Fruit fly (Drosophila melanogaster) whole organism, embryonic: ENCODE results near the gene asun.

Experiments used
- Atf6 ChIP-seq: fragments of 200-800 bp; sonication (Bioruptor generic); IDR thresholded peaks from 2 replicates; pipeline ENCODE4 v1.3.6; 2022; ENCODE audit warnings: missing biosample characterization, missing genetic modification characterization
- CG10565 ChIP-seq: fragments of 200-800 bp; sonication (Bioruptor generic); optimal IDR thresholded peaks from 3 replicates; lab custom pipeline; 2016; ENCODE audit warnings: missing biosample characterization, mild to moderate bottlenecking, missing genetic modification characterization
- CG13424 ChIP-seq: fragments of 200-800 bp; sonication (Bioruptor generic); optimal IDR thresholded peaks from 2 replicates; lab custom pipeline; 2019; ENCODE audit warnings: missing biosample characterization, mild to moderate bottlenecking, missing genetic modification characterization, moderate library complexity
- CG14014 ChIP-seq: fragments of 200-800 bp; sonication (Bioruptor generic); IDR thresholded peaks from 2 replicates; pipeline ENCODE4 v1.3.6; 2022; ENCODE audit warnings: missing biosample characterization, missing genetic modification characterization
- CG15011 ChIP-seq: fragments of 200-800 bp; sonication (Bioruptor generic); optimal IDR thresholded peaks from 3 replicates; lab custom pipeline; 2018; ENCODE audit warnings: missing biosample characterization, mild to moderate bottlenecking, missing genetic modification characterization
- CG15269 ChIP-seq: fragments of 200-800 bp; sonication (Bioruptor generic); optimal IDR thresholded peaks from 2 replicates; lab custom pipeline; 2018; ENCODE audit warnings: missing biosample characterization, mild to moderate bottlenecking, missing genetic modification characterization, moderate library complexity
- CG15696 ChIP-seq: fragments of 200-800 bp; sonication (Bioruptor generic); optimal IDR thresholded peaks from 2 replicates; lab custom pipeline; 2019; ENCODE audit warnings: missing biosample characterization, mild to moderate bottlenecking, missing genetic modification characterization, moderate library complexity
- CG18262 ChIP-seq: fragments of 200-800 bp; optimal IDR thresholded peaks from 3 replicates; lab custom pipeline; 2019; ENCODE audit warnings: missing biosample characterization, mild to moderate bottlenecking, missing genetic modification characterization, moderate library complexity
- CG18476 ChIP-seq: fragments of 200-800 bp; sonication (Bioruptor generic); optimal IDR thresholded peaks from 2 replicates; lab custom pipeline; 2016; ENCODE audit warnings: missing biosample characterization, mild to moderate bottlenecking, missing genetic modification characterization
- CG18599 ChIP-seq: fragments of 200-800 bp; sonication (Bioruptor generic); optimal IDR thresholded peaks from 3 replicates; lab custom pipeline; 2017; ENCODE audit warnings: missing biosample characterization, missing genetic modification characterization, mild to moderate bottlenecking, moderate library complexity, missing genetic modification reagents
- CG2712 ChIP-seq: fragments of 200-800 bp; optimal IDR thresholded peaks from 3 replicates; lab custom pipeline; 2019; ENCODE audit warnings: missing biosample characterization, mild to moderate bottlenecking, missing genetic modification characterization, moderate library complexity
- CG2875 ChIP-seq: fragments of 200-800 bp; sonication (Bioruptor generic); optimal IDR thresholded peaks from 2 replicates; lab custom pipeline; 2017; ENCODE audit warnings: missing biosample characterization, mild to moderate bottlenecking, missing genetic modification characterization, missing genetic modification reagents
- CG30403 ChIP-seq: fragments of 200-800 bp; sonication (Bioruptor generic); optimal IDR thresholded peaks from 3 replicates; lab custom pipeline; 2016; ENCODE audit warnings: missing biosample characterization, missing genetic modification characterization
- CG31365 ChIP-seq: fragments of 200-800 bp; sonication (Bioruptor generic); optimal IDR thresholded peaks from 2 replicates; lab custom pipeline; 2018; ENCODE audit warnings: missing biosample characterization, mild to moderate bottlenecking, missing genetic modification characterization
- CG34224 ChIP-seq: fragments of 200-800 bp; sonication (Bioruptor generic); IDR thresholded peaks from 3 replicates; pipeline ENCODE4 v1.3.6; 2022; ENCODE audit warnings: missing biosample characterization, missing genetic modification characterization; ENCODE audit not compliant: partially characterized antibody
- CG4424 ChIP-seq: fragments of 200-800 bp; sonication (Bioruptor generic); optimal IDR thresholded peaks from 3 replicates; lab custom pipeline; 2016; ENCODE audit warnings: missing biosample characterization, missing genetic modification characterization
- CG4854 ChIP-seq: fragments of 200-800 bp; sonication (Bioruptor generic); optimal IDR thresholded peaks from 2 replicates; lab custom pipeline; 2016; ENCODE audit warnings: missing biosample characterization, missing genetic modification characterization, inconsistent platforms
- CG6254 ChIP-seq: fragments of 200-800 bp; sonication (Bioruptor generic); optimal IDR thresholded peaks from 3 replicates; lab custom pipeline; 2017; ENCODE audit warnings: mild to moderate bottlenecking, missing biosample characterization, missing genetic modification reagents, missing genetic modification characterization
- CG7745 ChIP-seq: fragments of 200-800 bp; sonication (Bioruptor generic); optimal IDR thresholded peaks from 2 replicates; lab custom pipeline; 2018; ENCODE audit warnings: missing biosample characterization, mild to moderate bottlenecking, missing genetic modification characterization, moderate library complexity
- CG9437 ChIP-seq: fragments of 200-800 bp; sonication (Bioruptor generic); optimal IDR thresholded peaks from 2 replicates; lab custom pipeline; 2018; ENCODE audit warnings: missing biosample characterization, mild to moderate bottlenecking, missing genetic modification characterization
- CkIIα-i1 ChIP-seq: fragments of 200-800 bp; sonication (Bioruptor generic); IDR thresholded peaks from 2 replicates; pipeline ENCODE4 v1.3.6; 2022; ENCODE audit warnings: missing biosample characterization, missing genetic modification characterization
- CrebB ChIP-seq: fragments of 200-800 bp; sonication (Bioruptor generic); optimal IDR thresholded peaks from 3 replicates; lab custom pipeline; 2018; ENCODE audit warnings: missing biosample characterization, mild to moderate bottlenecking, missing genetic modification characterization
- Dip2 ChIP-seq: fragments of 200-800 bp; sonication (Bioruptor generic); IDR thresholded peaks from 2 replicates; pipeline ENCODE4 v1.3.6; 2022; ENCODE audit warnings: missing biosample characterization, missing genetic modification characterization
- ERR ChIP-seq: fragments of 200-800 bp; sonication (Bioruptor generic); optimal IDR thresholded peaks from 2 replicates; lab custom pipeline; 2016; ENCODE audit warnings: missing biosample characterization, missing genetic modification characterization
- HLH54F ChIP-seq: fragments of 200-800 bp; sonication (Bioruptor generic); optimal IDR thresholded peaks from 3 replicates; lab custom pipeline; 2016; ENCODE audit warnings: missing biosample characterization, missing genetic modification characterization
- Med ChIP-seq: fragments of 200-800 bp; sonication (Bioruptor generic); peaks from one replicate; lab custom pipeline; 2016; ENCODE audit warnings: missing biosample characterization, missing genetic modification characterization, mild to moderate bottlenecking, inconsistent platforms, moderate library complexity
- NFAT ChIP-seq: fragments of 200-800 bp; sonication (Bioruptor generic); IDR thresholded peaks from 2 replicates; pipeline ENCODE4 v1.3.6; 2022; ENCODE audit warnings: missing biosample characterization, missing genetic modification characterization
- Oli ChIP-seq: fragments of 200-800 bp; sonication (Bioruptor generic); optimal IDR thresholded peaks from 2 replicates; lab custom pipeline; 2018; ENCODE audit warnings: missing biosample characterization, mild to moderate bottlenecking, missing genetic modification characterization, moderate library complexity
- Pdp1 ChIP-seq, 2 experiments: fragments of 200-800 bp; sonication (Bioruptor generic); optimal IDR thresholded peaks; 3 replicates each; lab custom pipeline; 2016; ENCODE audit warnings: missing biosample characterization in 2 of 2, missing genetic modification characterization in 2 of 2, mild to moderate bottlenecking in 1 of 2, moderate library complexity in 1 of 2
- Rx ChIP-seq: fragments of 200-800 bp; sonication (Bioruptor generic); IDR thresholded peaks from 2 replicates; pipeline ENCODE4 v1.3.6; 2022; ENCODE audit warnings: missing biosample characterization, missing genetic modification characterization
- Trl ChIP-seq, 3 experiments: fragments of >200 bp in 2 of 3; fragments of 200-800 bp in 1 of 3; sonication (Bioruptor generic) in 1 of 3; optimal IDR thresholded peaks; 2 replicates in 1 of 3; 3 replicates in 2 of 3; lab custom pipeline; 2016 to 2017; ENCODE audit warnings: missing biosample characterization in 1 of 3, missing genetic modification characterization in 1 of 3
- Usf ChIP-seq: fragments of 200-800 bp; sonication (Bioruptor generic); optimal IDR thresholded peaks from 2 replicates; lab custom pipeline; 2017; ENCODE audit warnings: missing genotype, missing biosample characterization, missing genetic modification characterization
- bcd ChIP-seq: fragments of 200-800 bp; sonication (Bioruptor generic); optimal IDR thresholded peaks from 2 replicates; lab custom pipeline; 2017; ENCODE audit warnings: missing biosample characterization, mild to moderate bottlenecking, missing genetic modification characterization
- cato ChIP-seq: fragments of 200-800 bp; sonication (Bioruptor generic); optimal IDR thresholded peaks from 2 replicates; lab custom pipeline; 2016; ENCODE audit warnings: missing biosample characterization, missing genetic modification characterization, borderline replicate concordance
- crp ChIP-seq, 2 experiments: fragments of 200-800 bp; sonication (Bioruptor generic); optimal IDR thresholded peaks; 2 replicates in 1 of 2; 3 replicates in 1 of 2; lab custom pipeline; 2017; ENCODE audit warnings: missing biosample characterization in 2 of 2, missing genetic modification characterization in 2 of 2, mild to moderate bottlenecking in 1 of 2, moderate library complexity in 1 of 2
- disco-r ChIP-seq: fragments of 200-800 bp; sonication (Bioruptor generic); optimal IDR thresholded peaks from 2 replicates; lab custom pipeline; 2016; ENCODE audit warnings: missing biosample characterization, missing genetic modification characterization
- dmrt11E ChIP-seq: fragments of 200-800 bp; sonication (Bioruptor generic); optimal IDR thresholded peaks from 3 replicates; lab custom pipeline; 2018; ENCODE audit warnings: missing biosample characterization, mild to moderate bottlenecking, missing genetic modification characterization, moderate library complexity
- dpn ChIP-seq, 2 experiments: fragments of 200-800 bp; sonication (Bioruptor generic); optimal IDR thresholded peaks; 3 replicates each; lab custom pipeline; 2016; ENCODE audit warnings: missing biosample characterization in 2 of 2, missing genetic modification characterization in 2 of 2
- ems ChIP-seq: fragments of 200-800 bp; sonication (Bioruptor generic); optimal IDR thresholded peaks from 3 replicates; lab custom pipeline; 2016; ENCODE audit warnings: missing biosample characterization, missing genetic modification characterization
- fu2 ChIP-seq: fragments of 200-800 bp; sonication (Bioruptor generic); optimal IDR thresholded peaks from 2 replicates; lab custom pipeline; 2016; ENCODE audit warnings: missing biosample characterization, missing genetic modification characterization
- jumu ChIP-seq: fragments of 200-800 bp; sonication (Bioruptor generic); optimal IDR thresholded peaks from 3 replicates; lab custom pipeline; 2016; ENCODE audit warnings: missing biosample characterization, missing genetic modification characterization
- kah ChIP-seq: fragments of 200-800 bp; sonication (Bioruptor generic); optimal IDR thresholded peaks from 2 replicates; lab custom pipeline; 2018; ENCODE audit warnings: missing biosample characterization, mild to moderate bottlenecking, missing genetic modification characterization
- luna ChIP-seq: fragments of 200-800 bp; sonication (Bioruptor generic); optimal IDR thresholded peaks from 2 replicates; lab custom pipeline; 2016; ENCODE audit warnings: missing biosample characterization, missing genetic modification characterization
- pnt ChIP-seq: fragments of 200-800 bp; sonication (Bioruptor generic); optimal IDR thresholded peaks from 3 replicates; lab custom pipeline; 2016; ENCODE audit warnings: missing biosample characterization, missing genetic modification characterization
- prd ChIP-seq, 3 experiments: fragments of >200 bp in 2 of 3; fragments of 200-800 bp in 1 of 3; sonication (Bioruptor generic) in 1 of 3; optimal IDR thresholded peaks in 2 of 3; IDR thresholded peaks in 1 of 3; 2 replicates in 2 of 3; 3 replicates in 1 of 3; pipeline versions ENCODE4 v1.3.6 to Lab custom; 2017 to 2022; ENCODE audit warnings: missing biosample characterization in 1 of 3, missing genetic modification characterization in 1 of 3
- tx ChIP-seq: fragments of 200-800 bp; sonication (Bioruptor generic); optimal IDR thresholded peaks from 2 replicates; lab custom pipeline; 2016; ENCODE audit warnings: missing biosample characterization, missing genetic modification characterization
- zfh1 ChIP-seq: fragments of 200-800 bp; sonication (Bioruptor generic); IDR thresholded peaks from 3 replicates; pipeline ENCODE4 v1.3.6; 2022; ENCODE audit warnings: missing biosample characterization, missing genetic modification characterization

The asun gene

DNA sequence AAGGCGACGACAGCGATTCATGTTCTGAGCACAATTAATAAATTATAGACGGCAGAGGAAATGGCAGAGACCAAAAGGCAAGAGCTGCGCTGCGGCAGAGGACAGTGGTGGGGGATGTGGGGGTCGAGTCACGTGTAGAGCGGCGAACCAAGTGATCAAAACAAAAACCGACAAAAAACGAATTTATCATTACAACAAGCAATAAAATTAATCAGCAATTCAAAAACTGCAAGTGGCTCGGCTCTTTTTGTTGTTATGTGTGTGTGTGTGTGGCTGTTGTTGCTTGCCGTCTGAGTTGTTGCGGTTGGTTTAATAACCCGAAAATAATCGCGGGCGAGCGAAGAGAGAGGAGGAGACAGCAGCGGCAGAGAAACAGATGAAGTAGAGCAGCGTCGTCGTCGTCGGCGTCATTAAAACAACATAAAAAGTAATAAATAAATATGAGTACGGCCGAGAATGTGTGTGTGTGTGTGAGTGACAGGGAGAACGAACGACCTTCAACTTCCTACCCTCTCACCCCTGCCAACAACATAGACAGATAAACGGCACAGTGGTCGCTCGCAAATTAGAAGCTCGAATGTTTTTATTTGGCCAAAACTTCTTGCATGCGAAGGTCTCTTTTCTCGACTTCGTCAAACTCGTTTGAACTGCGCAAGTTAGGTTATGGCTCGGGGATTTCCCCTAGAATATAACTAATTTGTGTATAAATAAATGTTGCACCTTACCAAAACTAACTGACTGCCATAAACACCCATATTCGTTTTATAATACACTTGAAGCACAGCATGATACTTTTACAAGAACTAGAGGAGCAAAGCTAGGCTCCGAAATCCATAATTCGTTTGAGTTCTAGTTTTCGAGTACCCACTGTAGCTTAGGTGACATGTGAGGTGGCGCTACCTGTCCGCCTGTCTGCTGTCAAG, 32.4 kb upstream of the asun start (continued):
- peak; percentile 5 for TF ChIP-seq CG10565 (GFP tag; lab: Kevin White, UChicago)
- peak; percentile 61 for TF ChIP-seq ERR
- peak; percentile 75 for TF ChIP-seq dmrt11E (tag; lab: Kevin White, UChicago)
- TF ChIP-seq Oli (tag; lab: Kevin White, UChicago), result peak; percentile 88
- no peak for TF ChIP-seq CG34224 (GFP tag; lab: Robert Waterston, UW)
- peak; percentile 80 for TF ChIP-seq CG4424
- peak; percentile 47 for TF ChIP-seq kah
- peak; percentile 19 for TF ChIP-seq CG31365
- TF ChIP-seq prd (optimal IDR thresholded peaks at IDR 0.05; lab: Kevin White, UChicago), result no peak
- no peak for TF ChIP-seq prd (GFP tag; IDR thresholded peaks at IDR 0.05; lab: Robert Waterston, UW)
- TF ChIP-seq Med (GFP tag; lab: Kevin White, UChicago), result peak; percentile 93
- TF ChIP-seq crp (GFP tag; optimal IDR thresholded peaks at IDR 0.05; lab: Kevin White, UChicago), result peak in 1 of 2 experiments; percentile 17
- peak; percentile 76 for TF ChIP-seq HLH54F (GFP tag; lab: Kevin White, UChicago)
- TF ChIP-seq Usf, result peak; percentile 44
- peak; percentile 82 for TF ChIP-seq CG18262 (tag; lab: Kevin White, UChicago)
- no peak for TF ChIP-seq Rx
- TF ChIP-seq Dip2 (GFP tag; lab: Robert Waterston, UW), result no peak
- TF ChIP-seq tx (GFP tag; lab: Kevin White, UChicago), result peak; percentile 64
- TF ChIP-seq CG13424, result peak; percentile 76
- peak; percentile 40 for TF ChIP-seq CG4854 (GFP tag; lab: Kevin White, UChicago)
- TF ChIP-seq Pdp1 (GFP tag; optimal IDR thresholded peaks at IDR 0.05; lab: Kevin White, UChicago), result peak; percentile 60 to 81
- peak; percentile 61 for TF ChIP-seq disco-r
- TF ChIP-seq CG30403, result peak; percentile 77
- peak; percentile 64 for TF ChIP-seq fu2 (GFP tag; lab: Kevin White, UChicago)
- no peak for TF ChIP-seq Atf6
- peak; percentile 59 for TF ChIP-seq cato (GFP tag; lab: Kevin White, UChicago)
- TF ChIP-seq bcd (GFP tag; lab: Kevin White, UChicago), result peak; percentile 81
- TF ChIP-seq CG14014 (GFP tag; lab: Robert Waterston, UW), result no peak
- TF ChIP-seq jumu, result peak; percentile 73
- TF ChIP-seq pnt, result peak; percentile 71
- TF ChIP-seq ems (GFP tag; lab: Kevin White, UChicago), result peak; percentile 49
- TF ChIP-seq CG18476 (GFP tag; lab: Kevin White, UChicago), result peak; percentile 62
- peak; percentile 86 for TF ChIP-seq CG2712 (tag; lab: Kevin White, UChicago)
- peak; percentile 81 for TF ChIP-seq CG9437
- TF ChIP-seq CkIIα-i1 (GFP tag; lab: Robert Waterston, UW), result no peak
- no peak for TF ChIP-seq zfh1 (GFP tag; lab: Robert Waterston, UW)
- no peak for TF ChIP-seq CrebB
- TF ChIP-seq dpn (GFP tag; optimal IDR thresholded peaks at IDR 0.05; lab: Kevin White, UChicago), result peak; percentile 72 to 75
- peak; percentile 13 to 42 for TF ChIP-seq Trl (optimal IDR thresholded peaks at IDR 0.05; lab: Kevin White, UChicago)
- TF ChIP-seq Trl (GFP tag; optimal IDR thresholded peaks at IDR 0.05; lab: Kevin White, UChicago), result peak; percentile 59
- no peak for TF ChIP-seq NFAT (GFP tag; lab: Robert Waterston, UW)
- peak; percentile 50 for TF ChIP-seq CG15696
- TF ChIP-seq CG18599 (GFP tag; lab: Kevin White, UChicago), result peak; percentile 81
- no peak for TF ChIP-seq luna (GFP tag; lab: Kevin White, UChicago)
- TF ChIP-seq CG15269 (tag; lab: Kevin White, UChicago), result peak; percentile 81
- no peak for TF ChIP-seq CG7745 (tag; lab: Kevin White, UChicago)
- peak; percentile 36 for TF ChIP-seq CG6254 (GFP tag; lab: Kevin White, UChicago)
- peak; percentile 58 for TF ChIP-seq CG15011 (GFP tag; lab: Kevin White, UChicago)
- TF ChIP-seq CG2875 (GFP tag; lab: Kevin White, UChicago), result peak; percentile 58
